Worm (Caenorhabditis elegans) whole organism, midembryonic: ENCODE results near the gene H39E23.3.
"Not testable (repeated sequence)": the region's sequence is repeated elsewhere in the genome, so short reads cannot be mapped to it uniquely, and the experiment has no call there.

Source experiments
- flt-1 ChIP-seq: fragments of 200-800 bp; sonication (Bioruptor generic); IDR thresholded peaks from 2 replicates; pipeline ENCODE4 v1.3.6; 2022; ENCODE audit warnings: missing genetic modification characterization, missing compliant biosample characterization
- tab-1 ChIP-seq: fragments of 200-800 bp; sonication (Bioruptor generic); IDR thresholded peaks from 2 replicates; pipeline ENCODE4 v1.3.6; 2022; ENCODE audit warnings: missing genetic modification characterization, missing compliant biosample characterization

DNA sequence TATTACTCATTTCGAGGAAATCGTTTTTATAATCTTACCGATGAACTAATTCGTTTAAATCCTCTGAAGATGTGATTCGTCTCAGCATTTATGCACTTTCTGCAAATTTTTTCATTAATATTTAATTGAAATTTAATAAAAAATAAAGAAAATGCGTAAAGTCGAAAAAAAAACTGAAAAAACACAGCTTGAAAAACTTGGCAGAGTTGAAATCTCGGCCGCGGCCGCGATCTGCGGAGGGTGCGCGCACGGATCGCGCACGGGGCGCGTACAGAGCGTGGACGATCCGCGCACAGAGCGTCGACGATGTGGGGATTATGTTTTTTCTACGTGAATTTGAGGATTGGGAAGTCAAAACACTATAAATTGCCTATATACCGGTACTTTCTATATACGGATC, 30.2 kb downstream of the H39E23.3 start, which contains the start of gene AH10.4:
- TF ChIP-seq tab-1, flt-1 (GFP tag; lab: Robert Waterston, UW): not testable (repeated sequence)
